Worm (Caenorhabditis elegans): Measurements from ENCODE around the gene T22C8.3.

DNA sequence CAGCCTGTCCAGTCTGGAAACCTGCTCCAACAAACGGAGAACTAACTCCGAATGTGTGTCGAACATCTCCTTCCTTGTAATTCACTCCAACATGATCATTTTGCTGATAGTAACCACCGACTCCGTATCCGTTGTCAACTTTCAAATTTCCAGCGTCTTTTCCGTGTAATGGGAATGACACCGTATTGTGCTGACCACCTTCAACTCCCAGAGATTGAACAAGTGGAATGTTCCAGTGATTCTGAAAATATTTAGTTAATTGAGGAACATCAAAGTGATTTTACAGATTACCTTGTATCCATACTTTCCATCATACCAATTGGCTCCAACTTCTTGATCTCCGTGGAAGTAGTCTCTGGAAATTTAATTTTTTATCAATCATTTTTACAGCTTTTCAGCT is 6.1 kb upstream of the T22C8.3 start:
- no peak for TF ChIP-seq him-1 (tag; optimal IDR thresholded peaks at IDR 0.05)
- TF ChIP-seq dao-5 (tag; optimal IDR thresholded peaks at IDR 0.05), result no peak

All from whole organism, L4/young adult.